Worm (Caenorhabditis elegans) whole organism, L2 larva: Measurements from ENCODE around the gene exh-1.

Experiments
- F13H6.1 ChIP-seq: sonication (generic microtip); optimal IDR thresholded peaks from 2 replicates; lab custom pipeline; 2016; ENCODE audit warnings: missing genetic modification characterization, missing compliant biosample characterization
- R02D3.7 ChIP-seq: fragments of 150-350 bp; optimal IDR thresholded peaks from 2 replicates; lab custom pipeline; 2014; ENCODE audit warnings: missing biosample characterization, missing genetic modification characterization
- ama-1 ChIP-seq: fragments of 150-350 bp; optimal IDR thresholded peaks from 2 replicates; lab custom pipeline; 2018; ENCODE audit warnings: inconsistent platforms
- blmp-1 ChIP-seq: sonication (generic microtip); optimal IDR thresholded peaks from 2 replicates; lab custom pipeline; 2017; ENCODE audit warnings: missing genetic modification characterization, mild to moderate bottlenecking, missing compliant biosample characterization, antibody characterized with exemption, moderate library complexity; ENCODE audit not compliant: insufficient read depth
- egl-27 ChIP-seq: sonication (generic microtip); optimal IDR thresholded peaks from 3 replicates; lab custom pipeline; 2017; ENCODE audit warnings: missing biosample characterization, missing genetic modification reagents, missing genetic modification characterization
- elt-1 ChIP-seq: fragments of 150-350 bp; optimal IDR thresholded peaks from 2 replicates; lab custom pipeline; 2014; ENCODE audit warnings: missing biosample characterization, missing genetic modification characterization
- fos-1 ChIP-seq: fragments of 150-350 bp; optimal IDR thresholded peaks from 2 replicates; lab custom pipeline; 2014; ENCODE audit warnings: missing biosample characterization, missing genetic modification characterization
- gmeb-1 ChIP-seq: fragments of 150-350 bp; optimal IDR thresholded peaks from 2 replicates; lab custom pipeline; 2014; ENCODE audit warnings: missing biosample characterization, missing genetic modification characterization
- lin-13 ChIP-seq: fragments of 150-350 bp; optimal IDR thresholded peaks from 2 replicates; lab custom pipeline; 2014; ENCODE audit warnings: missing biosample characterization, missing genetic modification reagents, missing genetic modification characterization
- mbf-1 ChIP-seq: sonication (generic microtip); optimal IDR thresholded peaks from 2 replicates; lab custom pipeline; 2017; ENCODE audit warnings: missing biosample characterization, missing genetic modification characterization
- nhr-12 ChIP-seq: fragments of 150-350 bp; optimal IDR thresholded peaks from 2 replicates; lab custom pipeline; 2014; ENCODE audit warnings: missing biosample characterization, missing genetic modification characterization
- nhr-129 ChIP-seq: fragments of 150-350 bp; optimal IDR thresholded peaks from 2 replicates; lab custom pipeline; 2014; ENCODE audit warnings: missing biosample characterization, missing genetic modification characterization
- nhr-21 ChIP-seq: fragments of 150-350 bp; optimal IDR thresholded peaks from 2 replicates; lab custom pipeline; 2014; ENCODE audit warnings: missing biosample characterization, missing genetic modification characterization
- nhr-25 ChIP-seq: fragments of 150-350 bp; sonication (generic microtip); optimal IDR thresholded peaks from 3 replicates; lab custom pipeline; 2014; ENCODE audit warnings: missing biosample characterization, missing genetic modification characterization
- sma-3 ChIP-seq: sonication (generic microtip); optimal IDR thresholded peaks from 2 replicates; lab custom pipeline; 2016; ENCODE audit warnings: missing genetic modification reagents, missing genetic modification characterization, missing compliant biosample characterization
- sma-9 ChIP-seq, 2 experiments: fragments of 150-350 bp in 1 of 2; sonication (generic microtip) in 1 of 2; optimal IDR thresholded peaks; 2 replicates each; lab custom pipeline; 2014 to 2016; ENCODE audit warnings: missing genetic modification characterization in 2 of 2, mild to moderate bottlenecking in 1 of 2, missing biosample characterization in 1 of 2, missing compliant biosample characterization in 1 of 2, missing genetic modification reagents in 1 of 2, moderate library complexity in 1 of 2
- unc-39 ChIP-seq: fragments of 150-350 bp; optimal IDR thresholded peaks from 2 replicates; lab custom pipeline; 2014; ENCODE audit warnings: missing biosample characterization, missing genetic modification characterization
- unc-62 ChIP-seq: fragments of 150-350 bp; optimal IDR thresholded peaks from 2 replicates; lab custom pipeline; 2014; ENCODE audit warnings: missing biosample characterization, missing genetic modification reagents, missing genetic modification characterization

exh-1 gene

ce11 chrV:3200323-3200722 lies 43.4 kb downstream of the exh-1 start, which contains the start of gene K08D9.4:
TSS of gene K08D9.4 (minus strand) at chrV:3200423.
- no peak for TF ChIP-seq lin-13 (GFP tag; lab: Kevin White, UChicago)

ce11 chrV:3204433-3204832 lies 47.5 kb downstream of the exh-1 start:
- TF ChIP-seq mbf-1 (tag; lab: Kevin White, UChicago): no peak
- no peak for TF ChIP-seq blmp-1 (tag; lab: Kevin White, UChicago)
- no peak for TF ChIP-seq fos-1 (tag; lab: Kevin White, UChicago)
- TF ChIP-seq elt-1 (tag; lab: Kevin White, UChicago): no peak
- TF ChIP-seq unc-62 (GFP tag; lab: Kevin White, UChicago): no peak
- no peak for TF ChIP-seq gmeb-1 (tag; lab: Kevin White, UChicago)
- no peak for TF ChIP-seq nhr-21 (tag; lab: Kevin White, UChicago)
- TF ChIP-seq sma-3 (GFP tag; lab: Kevin White, UChicago): no peak
- TF ChIP-seq R02D3.7 (tag; lab: Kevin White, UChicago): no peak
- no peak for TF ChIP-seq egl-27 (tag; lab: Kevin White, UChicago)
- no peak for TF ChIP-seq F13H6.1
- TF ChIP-seq nhr-12 (tag; lab: Kevin White, UChicago): no peak
- no peak for TF ChIP-seq sma-9 (GFP tag; optimal IDR thresholded peaks at IDR 0.05; lab: Kevin White, UChicago)
- no peak for TF ChIP-seq sma-9 (tag; optimal IDR thresholded peaks at IDR 0.05; lab: Kevin White, UChicago)
- no peak for TF ChIP-seq nhr-129 (tag; lab: Kevin White, UChicago)
- TF ChIP-seq unc-39 (tag; lab: Kevin White, UChicago): no peak
- no peak for TF ChIP-seq ama-1 (lab: Kevin White, UChicago)
- no peak for TF ChIP-seq nhr-25
